Worm (Caenorhabditis elegans): ENCODE data around the gene C36A4.10.
A peak's percentile ranks its signal among the peaks of the same experiment; 100 is the strongest.

The C36A4.10 gene

DNA sequence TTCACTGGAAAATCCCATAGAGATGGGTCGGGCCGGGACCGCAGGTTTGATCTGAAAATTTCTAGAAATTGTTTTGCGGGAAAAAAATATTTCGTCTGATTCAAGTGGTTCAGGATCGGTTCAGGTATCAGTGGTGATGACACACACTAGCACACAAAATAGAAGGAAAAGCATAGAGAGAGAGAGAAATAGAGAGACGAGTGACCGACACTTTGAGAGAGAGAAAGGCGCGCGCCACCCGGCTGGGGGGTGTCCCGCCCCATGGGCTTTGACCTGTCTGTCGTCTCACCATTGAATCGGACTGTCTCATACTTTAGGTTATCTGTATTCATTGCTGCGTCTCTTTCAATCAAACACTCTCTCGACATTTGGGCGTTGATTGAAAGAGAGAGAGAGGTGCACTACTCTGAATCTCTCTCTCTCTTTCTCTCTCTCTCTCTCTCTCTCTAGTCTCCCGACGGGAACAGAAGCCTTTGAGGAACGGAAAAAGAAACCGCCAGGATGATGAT is 44.8 kb downstream of the C36A4.10 start, which contains the start of gene acy-3 (continued):
- TF ChIP-seq zfp-3 (GFP tag; conservative IDR thresholded peaks at IDR 0.05): no peak
- no peak for TF ChIP-seq Y5F2A.4 (GFP tag; optimal IDR thresholded peaks at IDR 0.05)
- TF ChIP-seq unc-130 (GFP tag; optimal IDR thresholded peaks at IDR 0.05): no peak
- TF ChIP-seq ceh-32 (tag; optimal IDR thresholded peaks at IDR 0.05; ENCODE audit: poor library complexity): no peak
- TF ChIP-seq F44E2.7 (GFP tag; IDR thresholded peaks at IDR 0.05): no peak
- TF ChIP-seq cey-2 (tag; optimal IDR thresholded peaks at IDR 0.05; ENCODE audit: borderline replicate concordance, insufficient read depth): no peak
- TF ChIP-seq nhr-48 (tag; optimal IDR thresholded peaks at IDR 0.05): peak; percentile 49
- TF ChIP-seq Y75B8A.6 (GFP tag; IDR thresholded peaks at IDR 0.05): no peak
- TF ChIP-seq spr-3 (GFP tag; optimal IDR thresholded peaks at IDR 0.05): no peak
- peak; percentile 17 for TF ChIP-seq aha-1 (tag)
- TF ChIP-seq ztf-7 (tag; optimal IDR thresholded peaks at IDR 0.05): peak; percentile 38
- TF ChIP-seq mxl-2 (GFP tag; conservative IDR thresholded peaks at IDR 0.05): no peak
- no peak for TF ChIP-seq unc-39 (tag; optimal IDR thresholded peaks at IDR 0.05)
- TF ChIP-seq rbr-2 (tag; optimal IDR thresholded peaks at IDR 0.05): peak; percentile 46
- TF ChIP-seq lim-7 (GFP tag; IDR thresholded peaks at IDR 0.05): no peak
- TF ChIP-seq nhr-25 (tag; optimal IDR thresholded peaks at IDR 0.05; ENCODE audit: borderline replicate concordance, insufficient read depth): no peak
- TF ChIP-seq zip-2 (tag; optimal IDR thresholded peaks at IDR 0.05): no peak
- TF ChIP-seq dve-1 (tag; optimal IDR thresholded peaks at IDR 0.05; ENCODE audit: insufficient read depth): peak; percentile 67
- peak; percentile 27 for TF ChIP-seq dpl-1 (GFP tag; optimal IDR thresholded peaks at IDR 0.05)
- peak; percentile 23 for TF ChIP-seq nhr-77 (tag; optimal IDR thresholded peaks at IDR 0.05)
- no peak for TF ChIP-seq T20F7.1 (GFP tag; optimal IDR thresholded peaks at IDR 0.05)
- TF ChIP-seq mdl-1 (tag; optimal IDR thresholded peaks at IDR 0.05): peak; percentile 78
- no peak for TF ChIP-seq dmd-9 (GFP tag; IDR thresholded peaks at IDR 0.05)
- TF ChIP-seq zag-1 (tag; optimal IDR thresholded peaks at IDR 0.05): no peak
- no peak for TF ChIP-seq ceh-82 (tag; optimal IDR thresholded peaks at IDR 0.05)
- TF ChIP-seq vab-7 (GFP tag; IDR thresholded peaks at IDR 0.05): no peak
- TF ChIP-seq dmd-8 (GFP tag; IDR thresholded peaks at IDR 0.05): no peak
- peak; percentile 66 for TF ChIP-seq duxl-1 (tag; optimal IDR thresholded peaks at IDR 0.05; ENCODE audit: poor library complexity)
- no peak for TF ChIP-seq nhr-111 (GFP tag; optimal IDR thresholded peaks at IDR 0.05)
- no peak for TF ChIP-seq lin-39 (tag; optimal IDR thresholded peaks at IDR 0.05)
- no peak for TF ChIP-seq madf-5 (GFP tag; IDR thresholded peaks at IDR 0.05)
- no peak for TF ChIP-seq pha-4 (GFP tag; IDR thresholded peaks at IDR 0.05)
- TF ChIP-seq pha-4 (tag; optimal IDR thresholded peaks at IDR 0.05): no peak
- no peak for TF ChIP-seq nhr-237 (tag; optimal IDR thresholded peaks at IDR 0.05)
- 0 out of 2 replicates have a peak, but pooled peaks have one; percentile 53 for TF ChIP-seq ceh-20 (GFP tag; IDR thresholded peaks at IDR 0.05)
- peak; percentile 55 for TF ChIP-seq mep-1 (tag; optimal IDR thresholded peaks at IDR 0.05)
- TF ChIP-seq ZK546.5 (tag; optimal IDR thresholded peaks at IDR 0.05): no peak
- no peak for TF ChIP-seq F26F4.8 (GFP tag; conservative IDR thresholded peaks at IDR 0.05)
- peak; percentile 42 for TF ChIP-seq set-16 (GFP tag; IDR thresholded peaks at IDR 0.05)
- no peak for TF ChIP-seq ceh-28 (tag; optimal IDR thresholded peaks at IDR 0.05)
- TF ChIP-seq lir-3 (tag; optimal IDR thresholded peaks at IDR 0.05): no peak
- no peak for TF ChIP-seq zfp-2 (tag; optimal IDR thresholded peaks at IDR 0.05)
- TF ChIP-seq F10B5.3 (tag; optimal IDR thresholded peaks at IDR 0.05): no peak
- TF ChIP-seq attf-4 (tag; optimal IDR thresholded peaks at IDR 0.05): no peak
- no peak for TF ChIP-seq lin-15B (tag; optimal IDR thresholded peaks at IDR 0.05)
- TF ChIP-seq daf-16 (GFP tag; optimal IDR thresholded peaks at IDR 0.05): peak in 1 of 2 experiments; percentile 57
- peak; percentile 32 for TF ChIP-seq daf-16 (tag; optimal IDR thresholded peaks at IDR 0.05)
- TF ChIP-seq dmd-6 (GFP tag; IDR thresholded peaks at IDR 0.05): peak; percentile 28; the same call in 1 of the 2 replicates
- no peak for TF ChIP-seq nhr-10 (tag; optimal IDR thresholded peaks at IDR 0.05)
- TF ChIP-seq madf-9 (GFP tag; conservative IDR thresholded peaks at IDR 0.05): no peak
- peak; percentile 0 for TF ChIP-seq lin-13 (GFP tag; optimal IDR thresholded peaks at IDR 0.05)
- TF ChIP-seq ceh-62 (tag; optimal IDR thresholded peaks at IDR 0.05): no peak
